Worm (Caenorhabditis elegans) whole organism, midembryonic: ENCODE results near the gene ndua-8.
"Not testable (repeated sequence)": the region's sequence is repeated elsewhere in the genome, so short reads cannot be mapped to it uniquely, and the experiment has no call there.

Experiments
- T22C8.4 ChIP-seq: fragments of 200-800 bp; sonication (Bioruptor generic); IDR thresholded peaks from 2 replicates; pipeline ENCODE4 v1.3.6; 2022; ENCODE audit warnings: missing genetic modification characterization, missing compliant biosample characterization
- flt-1 ChIP-seq: fragments of 200-800 bp; sonication (Bioruptor generic); IDR thresholded peaks from 2 replicates; pipeline ENCODE4 v1.3.6; 2022; ENCODE audit warnings: missing genetic modification characterization, missing compliant biosample characterization
- med-1 ChIP-seq: sonication (generic microtip); optimal IDR thresholded peaks from 2 replicates; lab custom pipeline; 2017; ENCODE audit warnings: missing genetic modification characterization, mild to moderate bottlenecking, missing compliant biosample characterization, antibody characterized with exemption, missing genetic modification reagents; ENCODE audit not compliant: insufficient read depth
- ztf-23 ChIP-seq: fragments of 200-800 bp; sonication (Bioruptor generic); IDR thresholded peaks from 2 replicates; pipeline ENCODE4 v1.3.6; 2022; ENCODE audit warnings: missing genetic modification reagents, missing genetic modification characterization, missing compliant biosample characterization

DNA sequence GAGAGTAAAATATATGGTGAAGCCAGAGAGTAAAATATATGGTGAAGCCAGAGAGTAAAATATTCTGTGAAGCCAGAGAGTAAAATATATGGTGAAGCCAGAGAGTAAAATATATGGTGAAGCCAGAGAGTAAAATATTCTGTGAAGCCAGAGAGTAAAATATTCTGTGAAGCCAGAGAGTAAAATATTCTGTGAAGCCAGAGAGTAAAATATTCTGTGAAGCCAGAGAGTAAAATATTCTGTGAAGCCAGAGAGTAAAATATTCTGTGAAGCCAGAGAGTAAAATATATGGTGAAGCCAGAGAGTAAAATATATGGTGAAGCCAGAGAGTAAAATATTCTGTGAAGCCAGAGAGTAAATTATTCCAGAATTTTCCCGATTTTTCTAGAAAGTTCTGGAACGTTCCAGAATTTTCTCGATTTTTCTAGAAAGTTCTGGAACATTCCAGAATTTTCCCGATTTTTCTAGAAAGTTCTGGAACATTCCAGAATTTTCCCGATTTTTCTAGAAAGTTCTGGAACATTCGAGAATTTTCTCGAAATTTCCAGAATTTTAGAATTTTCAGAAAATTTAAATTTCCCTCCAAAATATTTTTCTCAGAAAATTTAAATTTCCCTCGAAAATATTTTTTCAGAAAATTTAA is 27.4 kb upstream of the ndua-8 start:
- not testable (repeated sequence) for TF ChIP-seq med-1 (GFP tag; lab: Kevin White, UChicago); ztf-23; T22C8.4 (GFP tag; lab: Robert Waterston, UW)
- TF ChIP-seq flt-1 (GFP tag; lab: Robert Waterston, UW), result 0 out of 2 replicates have a peak, but pooled peaks have one; percentile 63
